Worm (Caenorhabditis elegans) whole organism, L2 larva: Measurements from ENCODE around the gene str-207.

Experiments used
- mab-5 ChIP-seq: fragments of 150-350 bp; optimal IDR thresholded peaks from 2 replicates; lab custom pipeline; 2014; ENCODE audit warnings: missing biosample characterization, missing genetic modification characterization
- nhr-6 ChIP-seq: fragments of 150-350 bp; optimal IDR thresholded peaks from 2 replicates; lab custom pipeline; 2014; ENCODE audit warnings: missing biosample characterization, missing genetic modification characterization

ce11 chrV:4972943-4973342 lies 21.4 kb downstream of the str-207 start, which contains the start of gene srsx-9:
- TF ChIP-seq nhr-6 (tag; lab: Kevin White, UChicago) (no peak), mab-5 (no peak)
